Worm (Caenorhabditis elegans) whole organism, L4 larva: ENCODE results near the gene B0454.26.

Experiments used
- F10B5.3 ChIP-seq: sonication (generic microtip); optimal IDR thresholded peaks from 2 replicates; lab custom pipeline; 2016; ENCODE audit warnings: mild to moderate bottlenecking, missing genetic modification characterization, missing compliant biosample characterization
- F26F4.8 ChIP-seq: fragments of 200-800 bp; sonication (Bioruptor generic); conservative IDR thresholded peaks from 2 replicates; pipeline ENCODE4 v1.3.6; 2022; ENCODE audit warnings: missing genetic modification characterization, missing compliant biosample characterization
- F44E2.7 ChIP-seq: fragments of 200-800 bp; sonication (Bioruptor generic); IDR thresholded peaks from 2 replicates; pipeline ENCODE4 v2.1.2; 2022; ENCODE audit warnings: missing genetic modification characterization, missing compliant biosample characterization
- R02D3.7 ChIP-seq: fragments of 150-350 bp; sonication (generic microtip); optimal IDR thresholded peaks from 3 replicates; lab custom pipeline; 2014; ENCODE audit warnings: missing biosample characterization, missing genetic modification characterization
- Y48G9A.11 ChIP-seq: fragments of 200-800 bp; sonication (Bioruptor generic); IDR thresholded peaks from 2 replicates; pipeline ENCODE4 v1.3.6; 2022; ENCODE audit warnings: missing genetic modification reagents, missing genetic modification characterization, missing compliant biosample characterization
- Y5F2A.4 ChIP-seq: fragments of 200-800 bp; sonication (Bioruptor generic); optimal IDR thresholded peaks from 2 replicates; lab custom pipeline; 2018; ENCODE audit warnings: mild to moderate bottlenecking, missing genetic modification characterization, missing compliant biosample characterization
- Y75B8A.6 ChIP-seq: fragments of 200-800 bp; sonication (Bioruptor generic); IDR thresholded peaks from 2 replicates; pipeline ENCODE4 v1.3.6; 2022; ENCODE audit warnings: missing genetic modification reagents, missing genetic modification characterization, missing compliant biosample characterization
- ZK337.2 ChIP-seq: fragments of 200-800 bp; sonication (Bioruptor generic); IDR thresholded peaks from 2 replicates; pipeline ENCODE4 v1.3.6; 2022; ENCODE audit warnings: missing genetic modification reagents, missing genetic modification characterization, missing compliant biosample characterization
- ceh-20 ChIP-seq: fragments of 200-800 bp; sonication (Bioruptor generic); IDR thresholded peaks from 2 replicates; pipeline ENCODE4 v1.3.6; 2022; ENCODE audit warnings: missing genetic modification reagents, missing genetic modification characterization, missing compliant biosample characterization
- cey-2 ChIP-seq: sonication (generic microtip); optimal IDR thresholded peaks from 3 replicates; lab custom pipeline; 2017; ENCODE audit warnings: missing genetic modification characterization, mild to moderate bottlenecking, missing compliant biosample characterization, antibody characterized with exemption, borderline replicate concordance; ENCODE audit not compliant: insufficient read depth
- dmd-8 ChIP-seq: fragments of 200-800 bp; sonication (Bioruptor generic); IDR thresholded peaks from 2 replicates; pipeline ENCODE4 v1.3.6; 2022; ENCODE audit warnings: missing genetic modification characterization, missing compliant biosample characterization
- duxl-1 ChIP-seq: sonication (generic microtip); optimal IDR thresholded peaks from 2 replicates; lab custom pipeline; 2016; ENCODE audit warnings: mild to moderate bottlenecking, missing genetic modification characterization, moderate library complexity, missing compliant biosample characterization; ENCODE audit not compliant: poor library complexity
- dve-1 ChIP-seq: sonication (generic microtip); optimal IDR thresholded peaks from 2 replicates; lab custom pipeline; 2017; ENCODE audit warnings: antibody characterized with exemption, mild to moderate bottlenecking, missing genetic modification characterization, missing compliant biosample characterization; ENCODE audit not compliant: insufficient read depth
- fos-1 ChIP-seq: fragments of 150-350 bp; optimal IDR thresholded peaks from 2 replicates; lab custom pipeline; 2014; ENCODE audit warnings: missing biosample characterization, missing genetic modification characterization
- gei-8 ChIP-seq: fragments of 200-800 bp; sonication (Bioruptor generic); optimal IDR thresholded peaks from 2 replicates; lab custom pipeline; 2018; ENCODE audit warnings: mild to moderate bottlenecking, missing genetic modification characterization, missing compliant biosample characterization
- lin-38 ChIP-seq: fragments of 200-800 bp; sonication (Bioruptor generic); IDR thresholded peaks from 2 replicates; pipeline ENCODE4 v1.3.6; 2022; ENCODE audit warnings: missing genetic modification reagents, missing genetic modification characterization, missing compliant biosample characterization
- lin-39 ChIP-seq: fragments of 150-350 bp; optimal IDR thresholded peaks from 2 replicates; lab custom pipeline; 2014; ENCODE audit warnings: missing biosample characterization, missing genetic modification reagents, missing genetic modification characterization
- lir-3 ChIP-seq: sonication (generic microtip); optimal IDR thresholded peaks from 2 replicates; lab custom pipeline; 2016; ENCODE audit warnings: mild to moderate bottlenecking, missing genetic modification characterization, missing compliant biosample characterization
- mdl-1 ChIP-seq, 2 experiments: fragments of 150-350 bp in 1 of 2; sonication (generic microtip) in 1 of 2; optimal IDR thresholded peaks; 2 replicates each; lab custom pipeline; 2014 to 2017; ENCODE audit warnings: missing biosample characterization in 2 of 2, missing genetic modification characterization in 2 of 2
- nhr-102 ChIP-seq: sonication (generic microtip); optimal IDR thresholded peaks from 2 replicates; lab custom pipeline; 2016; ENCODE audit warnings: mild to moderate bottlenecking, missing genetic modification characterization, moderate library complexity, missing compliant biosample characterization
- nhr-237 ChIP-seq: sonication (generic microtip); optimal IDR thresholded peaks from 2 replicates; lab custom pipeline; 2017; ENCODE audit warnings: missing biosample characterization, missing genetic modification characterization
- nhr-28 ChIP-seq: fragments of 150-350 bp; optimal IDR thresholded peaks from 2 replicates; lab custom pipeline; 2014; ENCODE audit warnings: missing biosample characterization, missing genetic modification characterization
- rbr-2 ChIP-seq: sonication (generic microtip); optimal IDR thresholded peaks from 2 replicates; lab custom pipeline; 2016; ENCODE audit warnings: missing genotype, missing genetic modification characterization, missing compliant biosample characterization
- set-16 ChIP-seq: fragments of 200-800 bp; sonication (Bioruptor generic); IDR thresholded peaks from 2 replicates; pipeline ENCODE4 v1.3.6; 2022; ENCODE audit warnings: missing genetic modification reagents, missing genetic modification characterization, missing compliant biosample characterization
- snpc-1.2 ChIP-seq: fragments of 200-800 bp; sonication (Bioruptor generic); IDR thresholded peaks from 2 replicates; pipeline ENCODE4 v1.3.6; 2022; ENCODE audit warnings: missing genetic modification reagents, missing genetic modification characterization, missing compliant biosample characterization
- snpc-4 ChIP-seq: fragments of 150-350 bp; optimal IDR thresholded peaks from 2 replicates; lab custom pipeline; 2014; ENCODE audit warnings: missing biosample characterization, missing genetic modification characterization
- spr-1 ChIP-seq: sonication (generic microtip); optimal IDR thresholded peaks from 2 replicates; lab custom pipeline; 2016; ENCODE audit warnings: mild to moderate bottlenecking, missing genetic modification characterization, missing compliant biosample characterization
- spr-3 ChIP-seq: fragments of 200-800 bp; sonication (Bioruptor generic); optimal IDR thresholded peaks from 2 replicates; lab custom pipeline; 2018; ENCODE audit warnings: mild to moderate bottlenecking, missing genetic modification characterization, missing compliant biosample characterization
- tag-97 ChIP-seq: fragments of 200-800 bp; sonication (Bioruptor generic); IDR thresholded peaks from 2 replicates; pipeline ENCODE4 v1.3.6; 2022; ENCODE audit warnings: missing genetic modification characterization, missing compliant biosample characterization
- zfp-3 ChIP-seq: fragments of 200-800 bp; sonication (Bioruptor generic); conservative IDR thresholded peaks from 2 replicates; pipeline ENCODE4 v1.3.6; 2022; ENCODE audit warnings: missing genetic modification reagents, missing genetic modification characterization, missing compliant biosample characterization

Gene B0454.26

DNA sequence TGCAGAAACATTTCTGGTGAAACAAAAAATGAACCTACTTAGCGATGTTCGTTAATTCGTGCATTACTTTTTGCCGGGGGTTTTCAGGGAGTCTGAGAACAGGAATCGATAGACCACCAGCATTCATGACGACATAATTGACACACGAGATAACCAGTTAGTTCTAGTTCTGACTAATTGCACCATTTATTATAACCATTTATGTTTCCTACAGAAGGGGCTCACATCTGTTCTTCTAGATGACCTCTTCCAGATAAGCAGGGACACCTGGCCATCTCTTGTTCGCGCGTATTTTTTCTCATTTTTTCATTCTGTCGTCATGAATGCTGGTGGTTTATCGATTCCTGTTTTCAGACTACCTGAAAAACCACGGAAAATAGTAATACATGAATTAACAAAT is 30.0 kb downstream of the B0454.26 start, which contains the start of gene sdz-5:
Gene sdz-5 (plus strand): TSS at position 301 of the 400 bp plus-strand sequence.
- TF ChIP-seq F10B5.3 (tag; lab: Kevin White, UChicago) (no peak), tag-97 (no peak), set-16 (no peak), lin-39 (tag; lab: Kevin White, UChicago) (no peak), snpc-1.2 (GFP tag; lab: Robert Waterston, UW) (no peak)

DNA sequence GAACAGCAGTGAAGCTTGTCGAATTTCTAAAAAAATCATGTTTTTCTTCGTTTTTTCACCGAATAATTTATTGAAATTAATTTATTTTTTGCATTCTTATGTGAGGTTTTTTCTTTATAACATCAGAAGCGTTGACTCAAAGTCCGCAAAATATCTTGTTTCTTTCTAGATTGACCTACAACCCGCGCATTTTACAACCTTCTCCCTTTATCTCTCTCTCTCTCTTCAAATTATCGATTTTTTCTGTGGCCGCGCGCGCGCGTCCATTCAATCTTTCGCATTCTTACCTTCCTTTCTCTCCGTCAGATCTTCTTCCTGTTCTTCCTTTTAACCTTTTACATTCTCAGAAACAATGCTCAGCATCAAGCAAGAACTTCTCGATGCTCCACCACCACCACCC is 32.9 kb downstream of the B0454.26 start, which contains the start of gene lido-12:
Gene lido-12 (plus strand): TSS at position 301 of the 400 bp plus-strand sequence.
- TF ChIP-seq set-16 (no peak), Y75B8A.6 (GFP tag; lab: Robert Waterston, UW) (no peak), spr-3 (no peak), nhr-237 (no peak), nhr-102 (tag; lab: Kevin White, UChicago) (no peak)
- TF ChIP-seq, all 104 proteins: peak for 0

ce11 chrII:3003667-3004066 is 34.7 kb downstream of the B0454.26 start, which contains the start of gene lido-11:
Gene lido-11 (plus strand): TSS chrII:3003967.
- no peak for TF ChIP-seq dve-1 (tag; lab: Kevin White, UChicago)
- TF ChIP-seq mdl-1 (tag; optimal IDR thresholded peaks at IDR 0.05; lab: Kevin White, UChicago) = no peak
- TF ChIP-seq F44E2.7 (GFP tag; lab: Robert Waterston, UW) = no peak
- no peak for TF ChIP-seq lin-38 (GFP tag; lab: Robert Waterston, UW)
- no peak for TF ChIP-seq rbr-2 (tag; lab: Kevin White, UChicago)
- no peak for TF ChIP-seq ZK337.2 (GFP tag; lab: Robert Waterston, UW)
- TF ChIP-seq F10B5.3 (tag; lab: Kevin White, UChicago) = no peak
- TF ChIP-seq cey-2 (tag; lab: Kevin White, UChicago) = no peak
- TF ChIP-seq nhr-28 = no peak
- TF ChIP-seq spr-1 (tag; lab: Kevin White, UChicago) = no peak
- no peak for TF ChIP-seq zfp-3

ce11 chrII:3002211-3002610 is 36.1 kb downstream of the B0454.26 start, which contains the start of gene lido-10:
Gene lido-10 (plus strand): TSS chrII:3002511.
- TF ChIP-seq R02D3.7 = no peak
- TF ChIP-seq Y5F2A.4 (GFP tag; lab: Kevin White, UChicago) = no peak
- TF ChIP-seq fos-1 (tag; lab: Kevin White, UChicago) = no peak

ce11 chrII:3000535-3001264 is 37.7 kb downstream of the B0454.26 start, which contains the start of gene lido-9:
Gene lido-9 (plus strand): TSS chrII:3000768.
- TF ChIP-seq nhr-28 (no peak), ceh-20 (GFP tag; lab: Robert Waterston, UW) (no peak), dmd-8 (GFP tag; lab: Robert Waterston, UW) (0 out of 2 replicates have a peak, but pooled peaks have one; percentile 4), duxl-1 (peak; percentile 38), F26F4.8 (GFP tag; lab: Robert Waterston, UW) (no peak), gei-8 (GFP tag; lab: Kevin White, UChicago) (no peak), lir-3 (no peak), set-16 (peak; percentile 67), snpc-4 (tag; lab: Kevin White, UChicago) (no peak), Y48G9A.11 (GFP tag; lab: Robert Waterston, UW) (no peak)
